Fruit fly (Drosophila melanogaster): Measurements from ENCODE around the gene spoon.
A peak's percentile ranks its signal among the peaks of the same experiment; 100 is the strongest.

The spoon gene

DNA sequence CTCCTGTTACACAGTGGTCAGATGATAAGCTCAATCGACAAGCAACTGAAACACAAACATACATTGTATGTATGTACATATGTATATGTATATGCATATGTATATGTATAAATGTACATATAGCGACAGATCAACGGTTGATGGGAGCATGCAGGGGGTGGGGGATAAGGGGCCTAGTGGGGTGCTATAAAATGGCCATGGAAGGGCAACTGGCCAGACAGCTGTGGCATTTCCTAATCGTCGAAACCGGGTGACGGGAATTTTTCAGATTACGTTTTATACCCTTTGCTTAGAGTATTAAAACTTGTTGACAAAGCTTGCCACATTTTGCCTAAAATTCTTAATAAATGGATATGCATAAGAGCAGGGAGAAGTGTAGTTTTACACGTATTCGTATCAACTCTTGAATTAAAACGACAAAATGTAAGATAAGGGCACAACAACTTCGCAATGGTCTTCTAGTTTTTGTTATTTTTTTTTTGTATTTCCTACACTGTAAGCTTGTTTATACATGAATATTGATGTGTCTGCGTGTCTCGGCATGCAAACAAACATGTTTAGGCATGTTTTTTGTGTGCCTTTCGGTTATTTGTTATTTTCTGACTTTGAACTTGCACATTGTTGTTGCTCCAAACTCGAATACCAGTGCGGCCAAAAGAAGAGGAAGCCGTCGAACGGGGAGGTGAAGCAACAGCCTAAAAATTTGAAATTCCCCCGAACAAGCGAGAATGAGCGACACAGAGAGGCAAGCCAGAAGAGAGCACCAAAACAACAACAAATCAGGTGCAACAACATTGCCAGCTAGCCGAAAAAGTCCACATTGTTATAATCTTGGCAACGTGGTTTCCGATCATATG, 1.4 kb downstream of the spoon start (continued):
- TF ChIP-seq CG17385 (GFP tag; optimal IDR thresholded peaks at IDR 0.05) (peak; percentile 73), CG15514 (GFP tag; optimal IDR thresholded peaks at IDR 0.05) (peak; percentile 59), CG10979 (tag; optimal IDR thresholded peaks at IDR 0.05) (peak; percentile 58), trh (GFP tag; optimal IDR thresholded peaks at IDR 0.05) (no peak), pros (GFP tag; optimal IDR thresholded peaks at IDR 0.05) (no peak), CG1832 (GFP tag; optimal IDR thresholded peaks at IDR 0.05) (no peak), Poxn (GFP tag; IDR thresholded peaks at IDR 0.05) (0 out of 2 replicates have a peak, but pooled peaks have one; percentile 17), CG10959 (GFP tag; IDR thresholded peaks at IDR 0.05) (peak; percentile 26; the same call in 1 of the 2 replicates), pfk (GFP tag; optimal IDR thresholded peaks at IDR 0.05) (no peak), Bgb (GFP tag; IDR thresholded peaks at IDR 0.05; ENCODE audit: partially characterized antibody) (no peak), zf30C (GFP tag; optimal IDR thresholded peaks at IDR 0.05) (no peak), CG2678 (tag; optimal IDR thresholded peaks at IDR 0.05) (peak; percentile 86), CTCF (GFP tag; optimal IDR thresholded peaks at IDR 0.05) (no peak), Doc3 (GFP tag; IDR thresholded peaks at IDR 0.05; ENCODE audit: partially characterized antibody) (no peak), z (GFP tag; IDR thresholded peaks at IDR 0.05) (no peak), zfh2 (GFP tag; optimal IDR thresholded peaks at IDR 0.05) (peak; percentile 53), mirr (GFP tag; optimal IDR thresholded peaks at IDR 0.05) (peak; percentile 49), sisA (GFP tag; IDR thresholded peaks at IDR 0.05) (peak; percentile 84), CG17802 (tag; optimal IDR thresholded peaks at IDR 0.05) (peak; percentile 19), h (optimal IDR thresholded peaks at IDR 0.05) (no peak), CG12236 (GFP tag; optimal IDR thresholded peaks at IDR 0.05) (peak; percentile 32), B-H1 (GFP tag; IDR thresholded peaks at IDR 0.05) (peak; percentile 73), pzg (GFP tag; optimal IDR thresholded peaks at IDR 0.05) (no peak), da (GFP tag; optimal IDR thresholded peaks at IDR 0.05) (no peak), MESR4 (GFP tag; optimal IDR thresholded peaks at IDR 0.05) (no peak), CG4328 (GFP tag; optimal IDR thresholded peaks at IDR 0.05) (peak; percentile 43), CG9797 (GFP tag; optimal IDR thresholded peaks at IDR 0.05) (no peak), Camta (GFP tag; optimal IDR thresholded peaks at IDR 0.05) (peak; percentile 69), CG10431 (GFP tag; optimal IDR thresholded peaks at IDR 0.05) (no peak), jing (GFP tag; optimal IDR thresholded peaks at IDR 0.05) (no peak), esg (GFP tag; conservative IDR thresholded peaks at IDR 0.05) (peak; percentile 85), fd102C (GFP tag; optimal IDR thresholded peaks at IDR 0.05) (no peak), bcd (GFP tag; optimal IDR thresholded peaks at IDR 0.05) (peak; percentile 76), CG30431 (GFP tag; optimal IDR thresholded peaks at IDR 0.05) (peak; percentile 30), CG32532 (GFP tag; IDR thresholded peaks at IDR 0.05) (peak; percentile 80), Antp (GFP tag; optimal IDR thresholded peaks at IDR 0.05) (peak; percentile 71), grau (tag; optimal IDR thresholded peaks at IDR 0.05) (peak; percentile 64), CG1602 (GFP tag; optimal IDR thresholded peaks at IDR 0.05) (peak; percentile 61), CG10321 (GFP tag; IDR thresholded peaks at IDR 0.05) (peak; percentile 43; the same call in 1 of the 2 replicates), cas (GFP tag; IDR thresholded peaks at IDR 0.05) (0 out of 2 replicates have a peak, but pooled peaks have one; percentile 23), ci (GFP tag; IDR thresholded peaks at IDR 0.05) (peak; percentile 86), Spps (tag; optimal IDR thresholded peaks at IDR 0.05) (peak; percentile 15), Dref (GFP tag; IDR thresholded peaks at IDR 0.05) (no peak), sima (GFP tag; optimal IDR thresholded peaks at IDR 0.05) (no peak), Hsf (GFP tag; optimal IDR thresholded peaks at IDR 0.05) (peak; percentile 64), CG7839 (tag; optimal IDR thresholded peaks at IDR 0.05) (peak; percentile 86), corto (GFP tag; optimal IDR thresholded peaks at IDR 0.05) (no peak), seq (GFP tag; IDR thresholded peaks at IDR 0.05) (peak; percentile 83), MTF-1 (GFP tag; optimal IDR thresholded peaks at IDR 0.05; ENCODE audit: borderline replicate concordance) (no peak), tio (GFP tag; optimal IDR thresholded peaks at IDR 0.05) (peak; percentile 60)
